Worm (Caenorhabditis elegans): Measurements from ENCODE around the gene D2085.7.

DNA sequence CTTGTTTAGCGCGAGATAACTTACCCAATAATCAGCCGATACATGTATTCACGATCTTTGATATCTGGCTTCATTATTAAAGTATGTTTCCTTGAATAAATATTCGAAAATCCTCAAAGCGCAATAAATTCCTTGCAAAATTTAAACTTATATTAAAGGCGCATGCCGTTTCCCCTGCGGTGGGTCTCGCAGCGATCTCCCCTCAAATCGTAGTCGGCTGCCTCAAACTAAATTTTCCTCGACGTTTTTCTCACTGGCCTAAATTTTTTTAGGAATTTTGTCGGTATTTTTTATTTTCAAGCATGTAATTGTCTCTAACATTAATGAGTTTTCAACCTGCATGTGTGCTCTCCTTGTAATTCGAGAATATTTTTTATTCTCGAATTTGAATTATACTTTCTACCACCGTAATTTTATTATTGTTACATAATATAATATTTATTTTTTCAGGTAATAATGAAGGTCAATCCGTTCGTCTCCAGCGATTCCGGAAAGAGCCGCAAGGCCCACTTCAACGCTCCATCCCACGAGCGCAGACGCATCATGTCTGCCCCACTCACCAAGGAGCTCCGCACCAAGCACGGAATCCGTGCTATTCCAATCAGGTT lies 38.7 kb upstream of the D2085.7 start, which contains the start of the genes cpf-1 and rpl-26:
- peak; percentile 75 for TF ChIP-seq snpc-4 (tag; optimal IDR thresholded peaks at IDR 0.05)
- peak; percentile 22 to 89 for TF ChIP-seq lsy-2 (tag; optimal IDR thresholded peaks at IDR 0.05)
- no peak for TF ChIP-seq ztf-11 (tag; optimal IDR thresholded peaks at IDR 0.05)
- no peak for TF ChIP-seq lin-39 (tag; optimal IDR thresholded peaks at IDR 0.05)
- no peak for TF ChIP-seq zag-1 (tag; optimal IDR thresholded peaks at IDR 0.05)
- no peak for TF ChIP-seq alr-1 (tag; optimal IDR thresholded peaks at IDR 0.05)
- TF ChIP-seq ama-1 (optimal IDR thresholded peaks at IDR 0.05) = no peak
- TF ChIP-seq nhr-237 (tag; optimal IDR thresholded peaks at IDR 0.05) = no peak
- no peak for TF ChIP-seq nhr-25 (tag; optimal IDR thresholded peaks at IDR 0.05)
- no peak for TF ChIP-seq ceh-82 (tag; optimal IDR thresholded peaks at IDR 0.05)
- no peak for TF ChIP-seq nhr-10 (tag; optimal IDR thresholded peaks at IDR 0.05)
- no peak for TF ChIP-seq nhr-12 (tag; optimal IDR thresholded peaks at IDR 0.05)
